Fruit fly (Drosophila melanogaster): ENCODE measurements around the gene tin.

tin gene

dm6 chr3R:21376331-21376761 lies 2.4 kb upstream of the tin start (continued):
- TF ChIP-seq Rfx (GFP tag; IDR thresholded peaks at IDR 0.05) (peak; percentile 35; the same call in 1 of the 2 replicates), CrebB (tag; optimal IDR thresholded peaks at IDR 0.05) (peak; percentile 24), gcm (GFP tag; optimal IDR thresholded peaks at IDR 0.05) (peak; percentile 73), CG8924 (tag; optimal IDR thresholded peaks at IDR 0.05) (peak; percentile 55), CG30020 (tag; optimal IDR thresholded peaks at IDR 0.05) (peak; percentile 3), unc-4 (GFP tag; IDR thresholded peaks at IDR 0.05; ENCODE audit: partially characterized antibody) (no peak; the same call in none of the 2 replicates), Hr39 (optimal IDR thresholded peaks at IDR 0.05) (no peak), CG17385 (GFP tag; optimal IDR thresholded peaks at IDR 0.05) (peak; percentile 55), Pdp1 (GFP tag; optimal IDR thresholded peaks at IDR 0.05) (peak in 1 of 2 experiments; percentile 26), stwl (tag; optimal IDR thresholded peaks at IDR 0.05) (peak; percentile 15), CG13424 (tag; optimal IDR thresholded peaks at IDR 0.05) (peak; percentile 20), CTCF (GFP tag; optimal IDR thresholded peaks at IDR 0.05) (no peak), ci (GFP tag; IDR thresholded peaks at IDR 0.05) (peak; percentile 59; the same call in 1 of the 3 replicates), NC2β (GFP tag; optimal IDR thresholded peaks at IDR 0.05) (no peak), CG12155 (GFP tag; optimal IDR thresholded peaks at IDR 0.05) (no peak), Hey (tag; optimal IDR thresholded peaks at IDR 0.05) (peak; percentile 37), CG8290 (GFP tag; optimal IDR thresholded peaks at IDR 0.05) (no peak), CG8290 (tag; optimal IDR thresholded peaks at IDR 0.05) (no peak), Tbp (GFP tag; optimal IDR thresholded peaks at IDR 0.05) (no peak), dysf (GFP tag; IDR thresholded peaks at IDR 0.05) (no peak), CG8281 (tag; optimal IDR thresholded peaks at IDR 0.05) (no peak), grau (tag; optimal IDR thresholded peaks at IDR 0.05) (peak; percentile 80), CG14050 (GFP tag; IDR thresholded peaks at IDR 0.05) (no peak), CG5180 (GFP tag; optimal IDR thresholded peaks at IDR 0.05) (peak; percentile 87), Kr (GFP tag; optimal IDR thresholded peaks at IDR 0.05) (no peak), Awh (GFP tag; IDR thresholded peaks at IDR 0.05) (peak; percentile 10; the same call in 1 of the 2 replicates), CG7987 (GFP tag; optimal IDR thresholded peaks at IDR 0.05) (peak; percentile 57), Dp (GFP tag; optimal IDR thresholded peaks at IDR 0.05) (peak; percentile 50), sens (GFP tag) (peak; percentile 73), bsh (GFP tag; optimal IDR thresholded peaks at IDR 0.05) (peak in 1 of 2 experiments; percentile 36), TFAM (GFP tag; optimal IDR thresholded peaks at IDR 0.05) (no peak), NC2α (GFP tag; optimal IDR thresholded peaks at IDR 0.05) (no peak), dimm (GFP tag; IDR thresholded peaks at IDR 0.05) (no peak), CG6765 (GFP tag; optimal IDR thresholded peaks at IDR 0.05) (peak; percentile 57), CG2116 (GFP tag; optimal IDR thresholded peaks at IDR 0.05) (peak; percentile 40), Lpt (GFP tag; optimal IDR thresholded peaks at IDR 0.05) (no peak), YL-1 (GFP tag; optimal IDR thresholded peaks at IDR 0.05) (peak; percentile 99), wek (GFP tag; optimal IDR thresholded peaks at IDR 0.05) (peak; percentile 59), Aef1 (GFP tag; IDR thresholded peaks at IDR 0.05) (0 out of 3 replicates have a peak, but pooled peaks have one; percentile 17), Stat92E (GFP tag; optimal IDR thresholded peaks at IDR 0.05) (peak in 1 of 3 experiments; percentile 83), lmd (GFP tag; IDR thresholded peaks at IDR 0.05) (no peak), CG34422 (GFP tag; IDR thresholded peaks at IDR 0.05) (peak; percentile 84; the same call in 2 of the 3 replicates), CG13894 (tag; optimal IDR thresholded peaks at IDR 0.05) (peak; percentile 79), nmo (GFP tag; optimal IDR thresholded peaks at IDR 0.05) (no peak), Trl (optimal IDR thresholded peaks at IDR 0.05) (peak in 1 of 2 experiments; percentile 33), Trl (GFP tag; optimal IDR thresholded peaks at IDR 0.05) (no peak), CG1233 (GFP tag; optimal IDR thresholded peaks at IDR 0.05) (no peak), CG6175 (GFP tag; IDR thresholded peaks at IDR 0.05) (no peak), nerfin-1 (tag; optimal IDR thresholded peaks at IDR 0.05) (peak; percentile 65), CG4282 (GFP tag; optimal IDR thresholded peaks at IDR 0.05) (no peak), Fer1 (GFP tag; optimal IDR thresholded peaks at IDR 0.05) (peak; percentile 70), dm (GFP tag; optimal IDR thresholded peaks at IDR 0.05) (peak; percentile 84)

Measured in whole organism, embryonic.